Fruit fly (Drosophila melanogaster): ENCODE data around the gene santa-maria.
A peak's percentile ranks its signal among the peaks of the same experiment; 100 is the strongest.

The santa-maria gene

DNA sequence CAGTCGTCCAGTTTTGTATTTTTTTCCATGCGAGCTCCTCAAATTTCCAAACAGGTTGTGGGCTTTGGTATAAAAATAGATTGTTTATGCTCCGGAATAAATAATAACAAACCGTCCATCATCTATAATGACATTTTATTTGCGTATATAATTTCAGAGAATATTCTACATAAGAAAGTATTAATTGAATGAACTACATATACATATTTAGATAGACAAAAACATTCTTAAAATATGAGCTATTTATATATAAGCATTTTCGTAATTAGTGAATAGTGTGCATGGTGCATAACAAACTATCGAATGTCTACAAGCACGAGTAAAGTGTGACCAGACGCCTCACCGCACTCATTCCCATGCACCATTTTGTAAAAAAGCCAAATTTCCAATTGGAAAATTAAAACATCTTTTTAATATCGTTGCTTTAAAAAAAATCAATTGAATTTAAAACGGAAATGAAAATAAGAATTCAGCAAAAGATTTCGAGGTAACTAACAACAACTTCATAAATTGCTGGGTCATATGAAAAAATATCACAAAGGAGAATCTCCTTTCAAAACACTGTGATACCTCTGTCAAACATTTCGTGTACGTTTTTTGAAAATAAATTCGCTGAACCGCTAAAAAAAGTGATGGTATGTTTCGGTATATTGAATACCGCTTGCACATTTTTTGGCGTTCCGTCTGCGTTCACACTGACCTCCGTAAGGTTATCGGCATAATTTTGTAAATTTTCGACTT lies 24.5 kb downstream of the santa-maria start, which contains the start of gene muc (continued):
- TF ChIP-seq CG12391 (tag; optimal IDR thresholded peaks at IDR 0.05) (peak; percentile 68), ssp (GFP tag; IDR thresholded peaks at IDR 0.05) (peak; percentile 98), oc (tag; optimal IDR thresholded peaks at IDR 0.05) (no peak), odd (GFP tag; optimal IDR thresholded peaks at IDR 0.05) (no peak), Ada2b (GFP tag; IDR thresholded peaks at IDR 0.05) (no peak), nerfin-1 (tag; optimal IDR thresholded peaks at IDR 0.05) (peak; percentile 40), Rfx (GFP tag; IDR thresholded peaks at IDR 0.05) (peak; percentile 64), CG30020 (tag; optimal IDR thresholded peaks at IDR 0.05) (peak; percentile 94), CG6683 (GFP tag; optimal IDR thresholded peaks at IDR 0.05) (no peak), ttk (GFP tag; IDR thresholded peaks at IDR 0.05) (no peak), sisA (GFP tag; IDR thresholded peaks at IDR 0.05) (0 out of 2 replicates have a peak, but pooled peaks have one; percentile 28), CG6813 (GFP tag; optimal IDR thresholded peaks at IDR 0.05) (no peak), CG17612 (GFP tag; IDR thresholded peaks at IDR 0.05) (no peak), CG14667 (GFP tag; IDR thresholded peaks at IDR 0.05) (no peak), D19A (tag; optimal IDR thresholded peaks at IDR 0.05) (peak; percentile 63), CG10979 (tag; optimal IDR thresholded peaks at IDR 0.05) (peak; percentile 44), scrt (GFP tag; optimal IDR thresholded peaks at IDR 0.05) (no peak), CG18599 (GFP tag; optimal IDR thresholded peaks at IDR 0.05) (peak; percentile 33), CG8478 (optimal IDR thresholded peaks at IDR 0.05) (no peak), nmo (GFP tag; optimal IDR thresholded peaks at IDR 0.05) (peak; percentile 65), ems (GFP tag; optimal IDR thresholded peaks at IDR 0.05) (peak; percentile 4), gsb-n (tag; optimal IDR thresholded peaks at IDR 0.05) (peak; percentile 23), unpg (GFP tag; optimal IDR thresholded peaks at IDR 0.05) (peak; percentile 44), dati (GFP tag; IDR thresholded peaks at IDR 0.05) (no peak), klu (GFP tag; IDR thresholded peaks at IDR 0.05) (no peak), CG16813 (GFP tag; IDR thresholded peaks at IDR 0.05; ENCODE audit: partially characterized antibody) (peak; percentile 74), HLH3B (GFP tag; IDR thresholded peaks at IDR 0.05) (peak; percentile 45; the same call in 1 of the 2 replicates), dmrt11E (tag; optimal IDR thresholded peaks at IDR 0.05) (peak; percentile 40), caup (GFP tag; optimal IDR thresholded peaks at IDR 0.05; ENCODE audit: severe bottlenecking) (no peak), ken (GFP tag; IDR thresholded peaks at IDR 0.05) (0 out of 3 replicates have a peak, but pooled peaks have one; percentile 8), CG14965 (GFP tag; optimal IDR thresholded peaks at IDR 0.05; ENCODE audit: borderline replicate concordance) (no peak), CG3726 (GFP tag; IDR thresholded peaks at IDR 0.05) (no peak), vnd (GFP tag; IDR thresholded peaks at IDR 0.05; ENCODE audit: partially characterized antibody) (peak; percentile 51; the same call in 1 of the 3 replicates), dan (GFP tag; IDR thresholded peaks at IDR 0.05) (no peak), h (optimal IDR thresholded peaks at IDR 0.05) (no peak), CG3065 (GFP tag; optimal IDR thresholded peaks at IDR 0.05) (no peak), Eip74EF (GFP tag; optimal IDR thresholded peaks at IDR 0.05) (peak in 1 of 2 experiments; percentile 67), B-H2 (GFP tag; optimal IDR thresholded peaks at IDR 0.05) (peak; percentile 33), CG18011 (GFP tag; optimal IDR thresholded peaks at IDR 0.05) (no peak), Bteb2 (GFP tag; optimal IDR thresholded peaks at IDR 0.05) (no peak), phol (tag; optimal IDR thresholded peaks at IDR 0.05) (peak; percentile 92), stc (GFP tag; IDR thresholded peaks at IDR 0.05) (no peak), CG10565 (GFP tag; optimal IDR thresholded peaks at IDR 0.05) (no peak), CG18262 (tag; optimal IDR thresholded peaks at IDR 0.05) (peak; percentile 29), CG13624 (GFP tag; optimal IDR thresholded peaks at IDR 0.05) (peak; percentile 15), CG2202 (tag; optimal IDR thresholded peaks at IDR 0.05) (no peak), shn (GFP tag; optimal IDR thresholded peaks at IDR 0.05) (peak; percentile 41), Hmx (GFP tag; optimal IDR thresholded peaks at IDR 0.05) (no peak), CG7987 (GFP tag; optimal IDR thresholded peaks at IDR 0.05) (no peak)
